Fruit fly (Drosophila melanogaster) whole organism, embryonic: ENCODE measurements around the gene CG4404.

Experiments
- B-H2 ChIP-seq: fragments of 200-800 bp; sonication (Bioruptor generic); optimal IDR thresholded peaks from 2 replicates; lab custom pipeline; 2018; ENCODE audit warnings: missing biosample characterization, mild to moderate bottlenecking, missing genetic modification characterization
- BEAF-32 ChIP-seq: fragments of 200-800 bp; sonication (Bioruptor generic); optimal IDR thresholded peaks from 3 replicates; lab custom pipeline; 2017; ENCODE audit warnings: missing biosample characterization, missing genetic modification characterization, mild to moderate bottlenecking, moderate library complexity, missing genetic modification reagents
- CG10462 ChIP-seq: fragments of 200-800 bp; sonication (Bioruptor generic); optimal IDR thresholded peaks from 2 replicates; lab custom pipeline; 2016; ENCODE audit warnings: missing biosample characterization, missing genetic modification characterization
- CG11456 ChIP-seq: fragments of 200-800 bp; sonication (Bioruptor generic); IDR thresholded peaks from 3 replicates; pipeline ENCODE4 v1.3.6; 2022; ENCODE audit warnings: missing biosample characterization, missing genetic modification characterization
- CG12219 ChIP-seq: fragments of 200-800 bp; sonication (Bioruptor generic); optimal IDR thresholded peaks from 3 replicates; lab custom pipeline; 2018; ENCODE audit warnings: missing biosample characterization, mild to moderate bottlenecking, missing genetic modification characterization
- CG1233 ChIP-seq: fragments of 200-800 bp; sonication (Bioruptor generic); optimal IDR thresholded peaks from 4 replicates; lab custom pipeline; 2018; ENCODE audit warnings: missing biosample characterization, mild to moderate bottlenecking, missing genetic modification characterization
- CG12744 ChIP-seq: fragments of 200-800 bp; sonication (Bioruptor generic); optimal IDR thresholded peaks from 2 replicates; lab custom pipeline; 2016; ENCODE audit warnings: missing biosample characterization, missing genetic modification characterization
- CG12769 ChIP-seq: fragments of 200-800 bp; sonication (Bioruptor generic); optimal IDR thresholded peaks from 2 replicates; lab custom pipeline; 2019; ENCODE audit warnings: missing biosample characterization, mild to moderate bottlenecking, missing genetic modification characterization, moderate library complexity
- CG13624 ChIP-seq: fragments of 200-800 bp; sonication (Bioruptor generic); optimal IDR thresholded peaks from 2 replicates; lab custom pipeline; 2016; ENCODE audit warnings: missing biosample characterization, missing genetic modification characterization
- CG15514 ChIP-seq: fragments of 200-800 bp; sonication (Bioruptor generic); optimal IDR thresholded peaks from 3 replicates; lab custom pipeline; 2017; ENCODE audit warnings: missing biosample characterization, missing genetic modification characterization, mild to moderate bottlenecking, moderate library complexity, missing genetic modification reagents
- CG18011 ChIP-seq: fragments of 200-800 bp; sonication (Bioruptor generic); optimal IDR thresholded peaks from 2 replicates; lab custom pipeline; 2017; ENCODE audit warnings: missing biosample characterization, missing genetic modification characterization, mild to moderate bottlenecking, moderate library complexity, missing genotype
- CG2202 ChIP-seq: fragments of 200-800 bp; sonication (Bioruptor generic); optimal IDR thresholded peaks from 2 replicates; lab custom pipeline; 2018; ENCODE audit warnings: missing biosample characterization, mild to moderate bottlenecking, missing genetic modification characterization
- CG30403 ChIP-seq: fragments of 200-800 bp; sonication (Bioruptor generic); optimal IDR thresholded peaks from 3 replicates; lab custom pipeline; 2016; ENCODE audit warnings: missing biosample characterization, missing genetic modification characterization
- CG32767 ChIP-seq: fragments of 200-800 bp; sonication (Bioruptor generic); IDR thresholded peaks from 2 replicates; pipeline ENCODE4 v1.3.6; 2022; ENCODE audit warnings: missing biosample characterization, missing genetic modification characterization
- CG3847 ChIP-seq: fragments of 200-800 bp; sonication (Bioruptor generic); IDR thresholded peaks from 2 replicates; pipeline ENCODE4 v1.3.6; 2022; ENCODE audit warnings: missing biosample characterization, missing genetic modification characterization
- CG4820 ChIP-seq: fragments of 200-800 bp; sonication (Bioruptor generic); optimal IDR thresholded peaks from 3 replicates; lab custom pipeline; 2016; ENCODE audit warnings: missing biosample characterization, missing genetic modification characterization
- CG8765 ChIP-seq: fragments of 200-800 bp; sonication (Bioruptor generic); IDR thresholded peaks from 2 replicates; pipeline ENCODE4 v1.3.6; 2022; ENCODE audit warnings: missing biosample characterization, missing genetic modification characterization
- CG9932 ChIP-seq: fragments of 200-800 bp; sonication (Bioruptor generic); IDR thresholded peaks from 2 replicates; pipeline ENCODE4 v1.3.6; 2022; ENCODE audit warnings: missing biosample characterization, missing genetic modification characterization
- CHES-1-like ChIP-seq: fragments of 200-800 bp; sonication (Bioruptor generic); optimal IDR thresholded peaks from 2 replicates; lab custom pipeline; 2016; ENCODE audit warnings: missing biosample characterization, missing genetic modification characterization
- Doc3 ChIP-seq: fragments of 200-800 bp; sonication (Bioruptor generic); IDR thresholded peaks from 3 replicates; pipeline ENCODE4 v1.3.6; 2022; ENCODE audit warnings: missing biosample characterization, missing genetic modification characterization; ENCODE audit not compliant: partially characterized antibody
- E2f2 ChIP-seq: fragments of 200-800 bp; sonication (Bioruptor generic); IDR thresholded peaks from 2 replicates; pipeline ENCODE4 v1.3.6; 2022; ENCODE audit warnings: missing biosample characterization, missing genetic modification characterization
- Ets65A ChIP-seq: fragments of 200-800 bp; sonication (Bioruptor generic); peaks from one replicate; lab custom pipeline; 2016; ENCODE audit warnings: missing biosample characterization, missing genetic modification characterization
- NC2β ChIP-seq: fragments of 200-800 bp; sonication (Bioruptor generic); optimal IDR thresholded peaks from 2 replicates; lab custom pipeline; 2016; ENCODE audit warnings: missing biosample characterization, missing genetic modification characterization
- NK7.1 ChIP-seq: fragments of 200-800 bp; sonication (Bioruptor generic); optimal IDR thresholded peaks from 3 replicates; lab custom pipeline; 2016; ENCODE audit warnings: missing biosample characterization, missing genetic modification characterization
- Scr ChIP-seq: fragments of 200-800 bp; sonication (Bioruptor generic); IDR thresholded peaks from 2 replicates; pipeline ENCODE4 v1.3.6; 2022; ENCODE audit warnings: missing biosample characterization, missing genetic modification characterization; ENCODE audit not compliant: partially characterized antibody
- Spps ChIP-seq: fragments of 200-800 bp; sonication (Bioruptor generic); optimal IDR thresholded peaks from 2 replicates; lab custom pipeline; 2018; ENCODE audit warnings: missing biosample characterization, mild to moderate bottlenecking, missing genetic modification characterization
- Sry-β ChIP-seq: fragments of 200-800 bp; sonication (Bioruptor generic); optimal IDR thresholded peaks from 2 replicates; lab custom pipeline; 2018; ENCODE audit warnings: missing biosample characterization, mild to moderate bottlenecking, missing genetic modification characterization, moderate library complexity
- Trl ChIP-seq, 3 experiments: fragments of >200 bp in 2 of 3; fragments of 200-800 bp in 1 of 3; sonication (Bioruptor generic) in 1 of 3; optimal IDR thresholded peaks; 2 replicates in 1 of 3; 3 replicates in 2 of 3; lab custom pipeline; 2016 to 2017; ENCODE audit warnings: missing biosample characterization in 1 of 3, missing genetic modification characterization in 1 of 3
- btn ChIP-seq: fragments of 200-800 bp; sonication (Bioruptor generic); optimal IDR thresholded peaks from 2 replicates; lab custom pipeline; 2016; ENCODE audit warnings: missing biosample characterization, missing genetic modification characterization
- cad ChIP-seq: fragments of >200 bp; optimal IDR thresholded peaks from 2 replicates; lab custom pipeline; 2017; ENCODE audit warnings: missing biosample characterization, missing genetic modification characterization
- crol ChIP-seq: fragments of 200-800 bp; sonication (Bioruptor generic); IDR thresholded peaks from 2 replicates; pipeline ENCODE4 v1.3.6; 2022; ENCODE audit warnings: missing biosample characterization, missing genetic modification characterization
- eyg ChIP-seq: fragments of 200-800 bp; sonication (Bioruptor generic); optimal IDR thresholded peaks from 3 replicates; lab custom pipeline; 2016; ENCODE audit warnings: missing biosample characterization, missing genetic modification characterization
- ftz-f1 ChIP-seq: fragments of 200-800 bp; sonication (Bioruptor generic); optimal IDR thresholded peaks from 2 replicates; lab custom pipeline; 2016; ENCODE audit warnings: missing biosample characterization, missing genetic modification characterization
- gce ChIP-seq: fragments of 200-800 bp; sonication (Bioruptor generic); IDR thresholded peaks from 3 replicates; pipeline ENCODE4 v1.3.6; 2022; ENCODE audit warnings: missing biosample characterization, missing genetic modification characterization
- gem ChIP-seq: fragments of 200-800 bp; sonication (Bioruptor generic); optimal IDR thresholded peaks from 2 replicates; lab custom pipeline; 2019; ENCODE audit warnings: missing biosample characterization, mild to moderate bottlenecking, missing genetic modification characterization, moderate library complexity
- her ChIP-seq: fragments of 200-800 bp; sonication (Bioruptor generic); optimal IDR thresholded peaks from 2 replicates; lab custom pipeline; 2016; ENCODE audit warnings: missing biosample characterization, missing genetic modification characterization
- jing ChIP-seq: fragments of 200-800 bp; sonication (Bioruptor generic); optimal IDR thresholded peaks from 2 replicates; lab custom pipeline; 2018; ENCODE audit warnings: missing biosample characterization, mild to moderate bottlenecking, missing genetic modification characterization
- lbe ChIP-seq: fragments of 200-800 bp; sonication (Bioruptor generic); optimal IDR thresholded peaks from 2 replicates; lab custom pipeline; 2016; ENCODE audit warnings: missing biosample characterization, mild to moderate bottlenecking, missing genetic modification characterization
- nau ChIP-seq: fragments of 200-800 bp; sonication (Bioruptor generic); optimal IDR thresholded peaks from 3 replicates; lab custom pipeline; 2017; ENCODE audit warnings: missing biosample characterization, mild to moderate bottlenecking, missing genetic modification characterization, missing genetic modification reagents
- nmo ChIP-seq: fragments of 200-800 bp; sonication (Bioruptor generic); optimal IDR thresholded peaks from 2 replicates; lab custom pipeline; 2018; ENCODE audit warnings: missing biosample characterization, mild to moderate bottlenecking, missing genetic modification characterization, moderate library complexity
- phol ChIP-seq: fragments of 200-800 bp; sonication (Bioruptor generic); optimal IDR thresholded peaks from 3 replicates; lab custom pipeline; 2018; ENCODE audit warnings: missing biosample characterization, mild to moderate bottlenecking, missing genetic modification characterization, moderate library complexity
- pzg ChIP-seq: fragments of 200-800 bp; sonication (Bioruptor generic); optimal IDR thresholded peaks from 3 replicates; lab custom pipeline; 2018; ENCODE audit warnings: missing biosample characterization, mild to moderate bottlenecking, missing genetic modification characterization, moderate library complexity
- sim ChIP-seq: fragments of 200-800 bp; sonication (Bioruptor generic); IDR thresholded peaks from 2 replicates; pipeline ENCODE4 v1.3.6; 2022; ENCODE audit warnings: missing biosample characterization, missing genetic modification characterization
- toy ChIP-seq: fragments of 200-800 bp; sonication (Bioruptor generic); IDR thresholded peaks from 2 replicates; pipeline ENCODE4 v1.3.6; 2022; ENCODE audit warnings: missing biosample characterization, missing genetic modification characterization
- usp ChIP-seq: fragments of >200 bp; optimal IDR thresholded peaks from 2 replicates; lab custom pipeline; 2017; ENCODE audit warnings: missing biosample characterization, missing genetic modification characterization
- vnd ChIP-seq: fragments of 200-800 bp; sonication (Bioruptor generic); IDR thresholded peaks from 3 replicates; pipeline ENCODE4 v1.3.6; 2022; ENCODE audit warnings: missing biosample characterization, missing genetic modification characterization; ENCODE audit not compliant: partially characterized antibody
- zfh2 ChIP-seq: fragments of 200-800 bp; sonication (Bioruptor generic); optimal IDR thresholded peaks from 2 replicates; lab custom pipeline; 2016; ENCODE audit warnings: missing biosample characterization, missing genetic modification characterization

Gene CG4404

dm6 chrX:12900718-12901442 lies 4.9 kb downstream of the CG4404 start, which contains the start of gene Coq8 (continued):
- TF ChIP-seq CG11456 (GFP tag; lab: Robert Waterston, UW) = no peak
- no peak for TF ChIP-seq Scr (GFP tag; lab: Robert Waterston, UW)
- TF ChIP-seq pzg (GFP tag; lab: Kevin White, UChicago) = peak; percentile 23
- 0 out of 2 replicates have a peak, but pooled peaks have one; percentile 10 for TF ChIP-seq CG3847 (GFP tag; lab: Robert Waterston, UW)
- TF ChIP-seq Sry-β (GFP tag; lab: Kevin White, UChicago) = peak; percentile 93
- TF ChIP-seq nau (GFP tag; lab: Kevin White, UChicago) = no peak
- peak; percentile 26; the same call in 1 of the 2 replicates for TF ChIP-seq CG9932 (GFP tag; lab: Robert Waterston, UW)
- TF ChIP-seq nmo (GFP tag; lab: Kevin White, UChicago) = peak; percentile 15
- peak; percentile 43; the same call in 1 of the 2 replicates for TF ChIP-seq crol (GFP tag; lab: Robert Waterston, UW)
- no peak for TF ChIP-seq CG4820
- TF ChIP-seq phol (tag; lab: Kevin White, UChicago) = no peak
- no peak for TF ChIP-seq CG18011 (GFP tag; lab: Kevin White, UChicago)
- TF ChIP-seq E2f2 (GFP tag; lab: Robert Waterston, UW) = peak; percentile 13; the same call in 1 of the 2 replicates
- TF ChIP-seq CG13624 (GFP tag; lab: Kevin White, UChicago) = no peak

dm6 chrX:12898569-12898968 lies 7.2 kb downstream of the CG4404 start, which contains the start of gene CG32650:
Gene CG32650, minus strand, starts transcription at chrX:12898669.
- TF ChIP-seq vnd (no peak), Doc3 (no peak), Ets65A (GFP tag; lab: Kevin White, UChicago) (peak; percentile 5)

DNA sequence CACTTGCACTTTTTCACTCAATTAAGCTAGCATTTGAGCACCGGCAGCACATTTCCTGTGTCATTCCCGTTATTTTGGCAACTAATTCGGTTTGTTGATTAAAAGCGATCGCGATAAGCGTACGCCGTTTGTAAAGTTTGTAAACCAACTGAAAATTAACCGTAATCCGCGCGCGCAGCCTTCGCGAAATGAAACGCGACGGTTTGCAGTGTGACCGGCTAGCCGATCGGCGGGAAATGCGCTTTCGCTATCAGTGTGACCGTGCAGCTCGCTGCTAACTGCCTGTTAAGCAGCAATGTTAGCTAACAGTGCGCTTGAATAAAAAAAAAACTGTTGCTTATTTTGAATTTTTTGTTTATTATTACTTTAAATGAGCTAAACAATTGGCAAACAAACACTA lies 8.7 kb downstream of the CG4404 start, which contains the start of gene Pde9:
TSS of gene Pde9 (minus strand) at position 178 of the 400 bp plus-strand sequence.
- no peak for TF ChIP-seq CG12769
- TF ChIP-seq Trl (optimal IDR thresholded peaks at IDR 0.05; lab: Kevin White, UChicago) = no peak
- TF ChIP-seq Trl (GFP tag; optimal IDR thresholded peaks at IDR 0.05; lab: Kevin White, UChicago) = no peak
- TF ChIP-seq B-H2 (GFP tag; lab: Kevin White, UChicago) = peak; percentile 14
- no peak for TF ChIP-seq CG32767 (GFP tag; lab: Robert Waterston, UW)
- TF ChIP-seq sim (GFP tag; lab: Robert Waterston, UW) = no peak
- no peak for TF ChIP-seq Spps
- TF ChIP-seq CG2202 (tag; lab: Kevin White, UChicago) = no peak
- no peak for TF ChIP-seq CG8765 (GFP tag; lab: Robert Waterston, UW)
- no peak for TF ChIP-seq lbe (GFP tag; lab: Kevin White, UChicago)
- no peak for TF ChIP-seq toy (GFP tag; lab: Robert Waterston, UW)
- no peak for TF ChIP-seq NK7.1 (GFP tag; lab: Kevin White, UChicago)
- peak; percentile 18 for TF ChIP-seq CG15514 (GFP tag; lab: Kevin White, UChicago)
- TF ChIP-seq ftz-f1 (GFP tag; lab: Kevin White, UChicago) = peak; percentile 51
- TF ChIP-seq gem = no peak
- TF ChIP-seq CG10462 = no peak
- no peak for TF ChIP-seq usp (GFP tag; lab: Kevin White, UChicago)
- no peak for TF ChIP-seq CG30403
- peak; percentile 11 for TF ChIP-seq BEAF-32 (GFP tag; lab: Kevin White, UChicago)
- 0 out of 3 replicates have a peak, but pooled peaks have one; percentile 30 for TF ChIP-seq gce (GFP tag; lab: Robert Waterston, UW)
- TF ChIP-seq zfh2 = no peak
- no peak for TF ChIP-seq CG12219 (GFP tag; lab: Kevin White, UChicago)
- no peak for TF ChIP-seq CG1233
- no peak for TF ChIP-seq NC2β
- TF ChIP-seq her (GFP tag; lab: Kevin White, UChicago) = no peak
- TF ChIP-seq CG12744 (GFP tag; lab: Kevin White, UChicago) = no peak
- no peak for TF ChIP-seq jing (GFP tag; lab: Kevin White, UChicago)
- no peak for TF ChIP-seq CHES-1-like (GFP tag; lab: Kevin White, UChicago)
- TF ChIP-seq cad (GFP tag; lab: Kevin White, UChicago) = no peak
- no peak for TF ChIP-seq btn (GFP tag; lab: Kevin White, UChicago)
- no peak for TF ChIP-seq eyg (GFP tag; lab: Kevin White, UChicago)
